Worm (Caenorhabditis elegans): ENCODE results near the gene C24H10.2.

ce11 chrX:5086212-5086611 lies 21.8 kb downstream of the C24H10.2 start:
- TF ChIP-seq ets-7 (tag; optimal IDR thresholded peaks at IDR 0.05) = no peak
- no peak for TF ChIP-seq sea-1 (GFP tag; conservative IDR thresholded peaks at IDR 0.05)
- no peak for TF ChIP-seq flt-1 (GFP tag; IDR thresholded peaks at IDR 0.05)
- no peak for TF ChIP-seq hmbx-1 (tag; optimal IDR thresholded peaks at IDR 0.05)
- no peak for TF ChIP-seq ceh-13 (GFP tag; optimal IDR thresholded peaks at IDR 0.05)
- no peak for TF ChIP-seq ama-1 (optimal IDR thresholded peaks at IDR 0.05)
- TF ChIP-seq B0310.2 (tag; optimal IDR thresholded peaks at IDR 0.05) = no peak
- TF ChIP-seq tra-4 (tag; optimal IDR thresholded peaks at IDR 0.05) = no peak
- no peak for TF ChIP-seq hmg-4 (GFP tag; optimal IDR thresholded peaks at IDR 0.05)
- no peak for TF ChIP-seq scrt-1 (GFP tag; IDR thresholded peaks at IDR 0.05)
- no peak for TF ChIP-seq F13C5.2 (tag; optimal IDR thresholded peaks at IDR 0.05)
- TF ChIP-seq tbx-11 (GFP tag; IDR thresholded peaks at IDR 0.05) = no peak
- no peak for TF ChIP-seq aly-1 (tag; optimal IDR thresholded peaks at IDR 0.05)
- TF ChIP-seq tbx-37 (GFP tag; conservative IDR thresholded peaks at IDR 0.05) = no peak

Measured in whole organism, early embryonic.